Fruit fly (Drosophila melanogaster): Measurements from ENCODE around the gene Krn.
A peak's percentile ranks its signal among the peaks of the same experiment; 100 is the strongest.

The Krn gene

DNA sequence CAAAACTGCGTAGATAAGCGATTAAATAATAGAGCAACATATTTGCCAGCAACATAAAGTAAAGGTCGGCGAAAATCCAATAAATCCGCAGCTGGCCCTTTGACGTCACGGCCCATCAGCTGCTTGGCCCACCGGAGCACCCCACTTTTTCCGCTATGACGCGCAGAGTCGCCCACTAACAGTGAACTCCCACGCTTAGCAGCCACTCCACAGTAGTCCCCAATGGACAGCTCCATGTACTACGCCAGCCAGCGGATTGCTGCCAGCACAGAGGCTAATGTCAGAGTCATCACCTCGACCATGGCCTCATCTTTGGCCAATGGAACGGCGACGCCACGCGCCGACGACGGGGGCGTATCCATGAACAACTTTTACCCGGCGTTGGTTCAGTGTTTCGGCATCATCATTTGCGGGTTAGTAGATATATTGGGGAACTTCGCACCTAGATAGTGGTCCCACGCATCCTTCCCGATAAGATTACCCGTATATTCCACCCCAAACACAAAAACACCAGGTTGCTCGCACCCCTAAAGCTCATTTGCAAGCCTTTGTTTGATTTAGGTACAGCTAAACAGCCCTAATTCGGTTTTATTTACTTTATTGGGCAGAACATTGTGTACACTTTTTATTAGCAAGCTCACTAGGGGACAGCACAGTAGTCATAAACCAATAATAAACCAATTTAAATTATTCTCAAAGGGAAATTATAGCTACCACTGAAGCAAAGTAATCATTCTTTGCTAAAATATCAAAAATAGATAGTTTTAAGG lies 31.8 kb downstream of the Krn start (continued):
- TF ChIP-seq ftz-f1 (GFP tag; optimal IDR thresholded peaks at IDR 0.05) (peak; percentile 41), CG13287 (GFP tag; IDR thresholded peaks at IDR 0.05; ENCODE audit: partially characterized antibody) (no peak), so (GFP tag; IDR thresholded peaks at IDR 0.05) (peak; percentile 30; the same call in 1 of the 3 replicates), tna (GFP tag; IDR thresholded peaks at IDR 0.05; ENCODE audit: partially characterized antibody) (0 out of 2 replicates have a peak, but pooled peaks have one; percentile 23), onecut (GFP tag; IDR thresholded peaks at IDR 0.05) (peak; percentile 39; the same call in 1 of the 2 replicates), CG13775 (GFP tag; optimal IDR thresholded peaks at IDR 0.05) (no peak), CG3281 (GFP tag; optimal IDR thresholded peaks at IDR 0.05) (peak; percentile 6)

DNA sequence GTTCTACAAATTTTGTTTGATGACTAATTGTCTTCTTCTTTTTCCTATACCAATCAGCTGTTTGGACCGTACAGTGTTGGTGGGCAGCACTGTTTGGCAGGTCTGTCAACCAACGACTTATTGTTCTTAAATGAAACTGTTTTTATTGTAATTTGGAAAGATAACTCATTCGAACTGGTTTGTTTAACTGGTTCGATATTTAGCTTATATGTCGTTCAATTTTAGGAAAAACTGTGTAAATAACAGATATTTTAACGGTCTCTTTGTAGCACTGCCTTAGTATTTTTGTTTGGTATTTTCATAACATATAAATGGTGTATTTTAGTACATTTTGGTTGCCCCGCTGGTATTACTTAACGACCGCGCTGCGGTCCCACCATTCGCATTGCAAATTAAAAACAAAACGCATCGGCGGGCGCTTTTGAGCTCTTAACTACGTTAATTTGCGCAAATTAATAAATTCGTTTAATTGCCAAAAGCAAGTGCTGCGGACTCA lies 32.6 kb downstream of the Krn start, which contains the start of the genes Vps60 and anchor:
TSS of gene Vps60 (minus strand) at position 175 of the 496 bp plus-strand sequence.
TSS of gene anchor (plus strand) at position 374 of the 496 bp plus-strand sequence.
- TF ChIP-seq sens (GFP tag) (peak; percentile 90), CG10267 (tag; optimal IDR thresholded peaks at IDR 0.05) (peak; percentile 99), ro (GFP tag; IDR thresholded peaks at IDR 0.05) (no peak), Trl (optimal IDR thresholded peaks at IDR 0.05) (no peak), Trl (GFP tag; optimal IDR thresholded peaks at IDR 0.05) (peak; percentile 64), Poxn (GFP tag; IDR thresholded peaks at IDR 0.05) (no peak), zen2 (GFP tag; IDR thresholded peaks at IDR 0.05; ENCODE audit: partially characterized antibody) (no peak), Rx (GFP tag; IDR thresholded peaks at IDR 0.05) (no peak), CG12071 (GFP tag; optimal IDR thresholded peaks at IDR 0.05) (no peak), CG10274 (GFP tag; optimal IDR thresholded peaks at IDR 0.05) (no peak), CG8765 (GFP tag; IDR thresholded peaks at IDR 0.05) (no peak), Lhr (GFP tag; optimal IDR thresholded peaks at IDR 0.05) (peak; percentile 74), mirr (GFP tag; optimal IDR thresholded peaks at IDR 0.05) (no peak), CG1647 (GFP tag; optimal IDR thresholded peaks at IDR 0.05) (peak; percentile 41), CG7556 (GFP tag; optimal IDR thresholded peaks at IDR 0.05) (peak; percentile 59), C15 (GFP tag; IDR thresholded peaks at IDR 0.05) (no peak), CG17802 (tag; optimal IDR thresholded peaks at IDR 0.05) (no peak), dati (GFP tag; IDR thresholded peaks at IDR 0.05) (no peak), CG16863 (GFP tag; optimal IDR thresholded peaks at IDR 0.05) (peak; percentile 58), CG10543 (GFP tag; optimal IDR thresholded peaks at IDR 0.05) (no peak), pan (optimal IDR thresholded peaks at IDR 0.05) (no peak), pan (GFP tag; optimal IDR thresholded peaks at IDR 0.05 in 1 of 2, IDR thresholded peaks at IDR 0.05 in 1 of 2) (no peak), Side (GFP tag; optimal IDR thresholded peaks at IDR 0.05) (peak; percentile 76), dm (GFP tag; optimal IDR thresholded peaks at IDR 0.05) (peak; percentile 26), CG4360 (GFP tag; IDR thresholded peaks at IDR 0.05) (no peak), MESR4 (GFP tag; optimal IDR thresholded peaks at IDR 0.05) (peak; percentile 78), CG15601 (tag; optimal IDR thresholded peaks at IDR 0.05) (peak; percentile 62), croc (GFP tag; conservative IDR thresholded peaks at IDR 0.05) (no peak), Hey (tag; optimal IDR thresholded peaks at IDR 0.05) (no peak), CG42726 (GFP tag; IDR thresholded peaks at IDR 0.05; ENCODE audit: partially characterized antibody) (0 out of 2 replicates have a peak, but pooled peaks have one; percentile 18), CG1233 (GFP tag; optimal IDR thresholded peaks at IDR 0.05) (no peak), vnd (GFP tag; IDR thresholded peaks at IDR 0.05; ENCODE audit: partially characterized antibody) (no peak), CG17912 (GFP tag; optimal IDR thresholded peaks at IDR 0.05) (no peak), GATAe (GFP tag; conservative IDR thresholded peaks at IDR 0.05) (no peak), Usf (GFP tag; optimal IDR thresholded peaks at IDR 0.05) (no peak), Gug (GFP tag; IDR thresholded peaks at IDR 0.05) (no peak), CG34422 (GFP tag; IDR thresholded peaks at IDR 0.05) (no peak; the same call in 2 of the 3 replicates), pnt (GFP tag; optimal IDR thresholded peaks at IDR 0.05) (peak; percentile 35), Ravus (GFP tag; IDR thresholded peaks at IDR 0.05) (no peak), CG31441 (GFP tag; IDR thresholded peaks at IDR 0.05) (peak; percentile 56), D19B (GFP tag; optimal IDR thresholded peaks at IDR 0.05) (no peak), gcm (GFP tag; optimal IDR thresholded peaks at IDR 0.05) (no peak)

Data from whole organism, embryonic.